Fruit fly (Drosophila melanogaster) whole organism, adult: ENCODE measurements around the gene CG42404.
A peak's percentile ranks its signal among the peaks of the same experiment; 100 is the strongest.

Source experiments
- CG11617 ChIP-seq: fragments of 200-800 bp; sonication (Bioruptor generic); optimal IDR thresholded peaks from 2 replicates; lab custom pipeline; 2017; ENCODE audit warnings: mild to moderate bottlenecking, missing biosample characterization, missing genetic modification reagents, missing genetic modification characterization
- CG12768 ChIP-seq: fragments of 200-800 bp; sonication (Bioruptor generic); optimal IDR thresholded peaks from 2 replicates; lab custom pipeline; 2017; ENCODE audit warnings: missing biosample characterization, missing genetic modification characterization, mild to moderate bottlenecking, moderate library complexity, missing genetic modification reagents
- CG14711 ChIP-seq: fragments of 200-800 bp; sonication (Bioruptor generic); optimal IDR thresholded peaks from 2 replicates; lab custom pipeline; 2018; ENCODE audit warnings: missing biosample characterization, mild to moderate bottlenecking, missing genetic modification characterization, moderate library complexity
- CG1620 ChIP-seq: fragments of 200-800 bp; sonication (Bioruptor generic); optimal IDR thresholded peaks from 2 replicates; lab custom pipeline; 2016; ENCODE audit warnings: missing biosample characterization, missing genetic modification characterization
- CG7045 ChIP-seq: fragments of 200-800 bp; sonication (Bioruptor generic); optimal IDR thresholded peaks from 2 replicates; lab custom pipeline; 2017; ENCODE audit warnings: missing biosample characterization, mild to moderate bottlenecking, missing genetic modification characterization
- Clk ChIP-seq: fragments of 200-800 bp; sonication (Bioruptor generic); optimal IDR thresholded peaks from 2 replicates; lab custom pipeline; 2017; ENCODE audit warnings: missing biosample characterization, missing genetic modification characterization
- Crg-1 ChIP-seq: fragments of 200-800 bp; sonication (Bioruptor generic); optimal IDR thresholded peaks from 2 replicates; lab custom pipeline; 2016; ENCODE audit warnings: missing biosample characterization, missing genetic modification characterization
- bab1 ChIP-seq: fragments of 200-800 bp; sonication (Bioruptor generic); optimal IDR thresholded peaks from 3 replicates; lab custom pipeline; 2019; ENCODE audit warnings: missing biosample characterization, mild to moderate bottlenecking, missing genetic modification characterization, moderate library complexity
- cic ChIP-seq: fragments of 200-800 bp; sonication (Bioruptor generic); optimal IDR thresholded peaks from 2 replicates; lab custom pipeline; 2017; ENCODE audit warnings: missing biosample characterization, mild to moderate bottlenecking, missing genetic modification characterization, moderate library complexity
- ovo ChIP-seq: fragments of 200-800 bp; sonication (Bioruptor generic); optimal IDR thresholded peaks from 2 replicates; lab custom pipeline; 2016; ENCODE audit warnings: missing biosample characterization, missing genetic modification characterization
- toe ChIP-seq: fragments of 200-800 bp; sonication (Bioruptor generic); optimal IDR thresholded peaks from 2 replicates; lab custom pipeline; 2016; ENCODE audit warnings: missing biosample characterization, missing genetic modification characterization

DNA sequence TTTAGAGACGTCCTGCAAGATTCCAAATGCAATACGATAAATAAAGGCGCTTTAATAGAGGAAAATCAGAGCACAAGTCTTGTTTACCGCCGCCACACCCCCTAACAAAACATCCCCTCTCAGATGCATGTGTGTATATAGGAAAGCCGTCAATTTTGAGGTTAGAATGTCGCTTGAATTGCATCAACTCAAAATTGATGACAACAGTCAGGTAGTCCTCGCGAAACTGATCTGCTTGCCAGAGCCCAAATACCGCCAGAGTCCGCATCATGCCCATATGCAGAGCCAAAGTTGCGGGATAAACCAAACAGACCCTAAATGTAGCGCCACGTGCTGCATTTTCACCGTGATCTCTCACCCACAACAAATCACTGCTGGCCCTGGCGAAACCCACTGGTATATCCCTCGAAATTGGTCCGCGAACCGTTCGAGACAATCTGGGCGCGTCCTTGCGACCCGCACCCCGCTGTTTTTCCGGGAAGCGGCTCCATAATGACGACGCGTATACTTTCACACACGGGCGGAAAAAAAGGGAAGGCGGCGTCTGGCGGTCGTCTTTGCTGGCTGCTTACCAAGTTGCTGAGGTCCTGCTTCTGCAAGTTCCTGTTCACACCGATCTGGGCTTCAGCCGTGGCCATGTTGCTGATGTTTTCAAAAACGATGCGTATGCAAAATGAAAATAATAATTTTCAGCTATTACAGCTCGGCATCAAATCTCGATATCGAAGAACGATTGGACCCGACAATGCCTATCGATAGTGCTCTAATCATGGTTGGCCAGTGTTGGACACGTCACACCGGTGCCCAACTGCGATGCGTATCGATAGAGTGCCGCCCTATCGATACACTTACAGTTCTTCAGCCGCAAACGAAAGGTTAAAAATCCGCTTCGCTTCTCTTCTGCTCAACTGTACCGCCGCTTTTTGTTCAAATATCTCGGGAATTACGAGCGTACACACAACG, 13.1 kb downstream of the CG42404 start, which contains the start of the genes eIF2gamma and Set:
- TF ChIP-seq CG1620 (GFP tag; lab: Kevin White, UChicago) (peak; percentile 68), CG7045 (no peak), CG12768 (GFP tag; lab: Kevin White, UChicago) (peak; percentile 41), Clk (GFP tag; lab: Kevin White, UChicago) (peak; percentile 60), toe (GFP tag; lab: Kevin White, UChicago) (no peak), CG14711 (tag; lab: Kevin White, UChicago) (peak; percentile 26), Crg-1 (GFP tag; lab: Kevin White, UChicago) (peak; percentile 30), bab1 (GFP tag; lab: Kevin White, UChicago) (peak; percentile 55), ovo (GFP tag; lab: Kevin White, UChicago) (peak; percentile 47), cic (GFP tag; lab: Kevin White, UChicago) (no peak), CG11617 (no peak)
